Fruit fly (Drosophila melanogaster) whole organism, pupa: Measurements from ENCODE around the gene CG33791.

ENCODE experiments used
- CG10348 ChIP-seq: fragments of 200-800 bp; sonication (Bioruptor generic); IDR thresholded peaks from 2 replicates; pipeline ENCODE4 v1.3.6; 2022; ENCODE audit warnings: missing biosample characterization, missing genetic modification characterization
- CG12605 ChIP-seq: fragments of 200-800 bp; sonication (Bioruptor generic); IDR thresholded peaks from 2 replicates; pipeline ENCODE4 v1.3.6; 2022; ENCODE audit warnings: missing biosample characterization, missing genetic modification characterization
- CG13204 ChIP-seq: fragments of 200-800 bp; sonication (Bioruptor generic); optimal IDR thresholded peaks from 2 replicates; lab custom pipeline; 2018; ENCODE audit warnings: missing biosample characterization, mild to moderate bottlenecking, missing genetic modification characterization, moderate library complexity
- CG14655 ChIP-seq: fragments of 200-800 bp; sonication (Bioruptor generic); optimal IDR thresholded peaks from 3 replicates; lab custom pipeline; 2017; ENCODE audit warnings: mild to moderate bottlenecking, missing biosample characterization, missing genetic modification reagents, missing genetic modification characterization
- CG15710 ChIP-seq: fragments of 200-800 bp; sonication (Bioruptor generic); optimal IDR thresholded peaks from 2 replicates; lab custom pipeline; 2018; ENCODE audit warnings: missing biosample characterization, mild to moderate bottlenecking, missing genetic modification characterization, moderate library complexity
- CG17806 ChIP-seq: fragments of 200-800 bp; sonication (Bioruptor generic); optimal IDR thresholded peaks from 2 replicates; lab custom pipeline; 2018; ENCODE audit warnings: missing biosample characterization, mild to moderate bottlenecking, missing genetic modification characterization, moderate library complexity
- CG32121 ChIP-seq: fragments of 200-800 bp; sonication (Bioruptor generic); IDR thresholded peaks from 2 replicates; pipeline ENCODE4 v1.3.6; 2022; ENCODE audit warnings: missing biosample characterization, missing genetic modification characterization
- CG34367 ChIP-seq: fragments of 200-800 bp; sonication (Bioruptor generic); optimal IDR thresholded peaks from 2 replicates; lab custom pipeline; 2018; ENCODE audit warnings: missing biosample characterization, mild to moderate bottlenecking, missing genetic modification characterization
- CG4496 ChIP-seq: fragments of 200-800 bp; sonication (Bioruptor generic); IDR thresholded peaks from 3 replicates; pipeline ENCODE4 v1.3.6; 2022; ENCODE audit warnings: missing biosample characterization, missing genetic modification characterization
- CG8159 ChIP-seq: fragments of 200-800 bp; sonication (Bioruptor generic); optimal IDR thresholded peaks from 3 replicates; lab custom pipeline; 2018; ENCODE audit warnings: missing biosample characterization, mild to moderate bottlenecking, missing genetic modification characterization, moderate library complexity
- CG8301 ChIP-seq: fragments of 200-800 bp; sonication (Bioruptor generic); optimal IDR thresholded peaks from 2 replicates; lab custom pipeline; 2018; ENCODE audit warnings: missing biosample characterization, mild to moderate bottlenecking, missing genetic modification characterization
- CG9948 ChIP-seq: fragments of 200-800 bp; sonication (Bioruptor generic); optimal IDR thresholded peaks from 2 replicates; lab custom pipeline; 2018; ENCODE audit warnings: missing biosample characterization, mild to moderate bottlenecking, missing genetic modification characterization, moderate library complexity
- D1 ChIP-seq: fragments of 200-800 bp; sonication (Bioruptor generic); optimal IDR thresholded peaks from 2 replicates; lab custom pipeline; 2018; ENCODE audit warnings: missing biosample characterization, mild to moderate bottlenecking, missing genetic modification characterization, moderate library complexity
- EcR ChIP-seq: fragments of 200-800 bp; sonication (Bioruptor generic); optimal IDR thresholded peaks from 3 replicates; lab custom pipeline; 2019; ENCODE audit warnings: missing biosample characterization, missing genetic modification characterization, mild to moderate bottlenecking, moderate library complexity, missing genetic modification reagents
- Ets98B ChIP-seq: fragments of 200-800 bp; sonication (Bioruptor generic); IDR thresholded peaks from 2 replicates; pipeline ENCODE4 v1.3.6; 2022; ENCODE audit warnings: missing biosample characterization, missing genetic modification characterization
- Pif1A ChIP-seq: fragments of 200-800 bp; sonication (Bioruptor generic); optimal IDR thresholded peaks from 3 replicates; lab custom pipeline; 2016; ENCODE audit warnings: missing biosample characterization, missing genetic modification characterization
- Pif1B ChIP-seq: fragments of 200-800 bp; sonication (Bioruptor generic); optimal IDR thresholded peaks from 3 replicates; lab custom pipeline; 2016; ENCODE audit warnings: missing biosample characterization, missing genetic modification characterization
- fd96Ca ChIP-seq: fragments of 200-800 bp; sonication (Bioruptor generic); IDR thresholded peaks from 3 replicates; pipeline ENCODE4 v1.3.6; 2022; ENCODE audit warnings: missing biosample characterization, missing genetic modification characterization
- gl ChIP-seq: fragments of 200-800 bp; sonication (Bioruptor generic); optimal IDR thresholded peaks from 2 replicates; lab custom pipeline; 2018; ENCODE audit warnings: missing biosample characterization, mild to moderate bottlenecking, missing genetic modification characterization
- rn ChIP-seq: fragments of 200-800 bp; sonication (Bioruptor generic); IDR thresholded peaks from 2 replicates; pipeline ENCODE4 v1.3.6; 2022; ENCODE audit warnings: missing biosample characterization, missing genetic modification characterization

CG33791 gene

DNA sequence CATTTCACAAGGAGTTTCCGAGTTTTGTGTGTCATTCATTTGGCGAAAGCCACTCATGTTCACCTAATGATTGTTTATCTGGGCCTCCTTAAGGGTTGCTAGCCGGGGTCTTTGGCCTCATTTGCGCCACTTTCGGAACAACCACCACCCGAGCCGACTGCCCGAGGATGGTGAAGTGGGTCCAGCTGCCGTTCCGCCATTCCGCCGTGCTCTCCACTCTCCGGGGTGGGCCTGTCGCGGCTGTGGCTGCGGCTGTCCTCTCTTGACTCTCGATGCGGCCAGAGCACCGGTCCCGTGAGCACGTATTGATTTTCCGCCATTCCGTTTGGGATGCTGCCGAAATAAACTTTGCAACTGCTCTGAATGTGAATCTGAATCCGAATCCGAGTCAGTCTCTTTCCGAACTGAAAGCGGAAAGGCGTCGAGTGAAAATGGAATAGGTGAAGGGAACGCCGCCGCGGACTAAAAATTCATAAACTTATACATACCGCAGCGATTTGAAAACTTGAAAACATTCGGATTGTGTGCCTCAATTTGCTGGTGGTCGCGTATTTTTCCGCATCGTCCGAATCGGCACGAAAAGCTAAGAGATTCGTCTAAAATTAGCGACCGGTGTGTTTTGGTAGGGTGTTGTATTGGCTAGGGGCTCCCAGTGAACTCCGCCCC lies 46.1 kb downstream of the CG33791 start, which contains the start of gene CG13920:
Gene CG13920 (plus strand): TSS at position 255 of the 666 bp plus-strand sequence.
- TF ChIP-seq CG4496 (GFP tag; lab: Robert Waterston, UW) (no peak), CG15710 (tag; lab: Kevin White, UChicago) (no peak), EcR (GFP tag; lab: Kevin White, UChicago) (peak; percentile 86), CG34367 (no peak), gl (no peak), rn (GFP tag; lab: Robert Waterston, UW) (no peak)
- TF ChIP-seq, all 21 proteins: peak for 1

dm6 chr3L:1649363-1649762 lies 46.6 kb downstream of the CG33791 start:
- no peak for TF ChIP-seq Pif1B (GFP tag; lab: Kevin White, UChicago)
- TF ChIP-seq Ets98B (GFP tag; lab: Robert Waterston, UW), result no peak
- TF ChIP-seq CG32121 (GFP tag; lab: Robert Waterston, UW), result 0 out of 2 replicates have a peak, but pooled peaks have one; percentile 14
- no peak for TF ChIP-seq gl
- TF ChIP-seq CG10348 (GFP tag; lab: Robert Waterston, UW), result no peak
- no peak for TF ChIP-seq CG8159 (tag; lab: Kevin White, UChicago)
- no peak for TF ChIP-seq CG15710 (tag; lab: Kevin White, UChicago)

DNA sequence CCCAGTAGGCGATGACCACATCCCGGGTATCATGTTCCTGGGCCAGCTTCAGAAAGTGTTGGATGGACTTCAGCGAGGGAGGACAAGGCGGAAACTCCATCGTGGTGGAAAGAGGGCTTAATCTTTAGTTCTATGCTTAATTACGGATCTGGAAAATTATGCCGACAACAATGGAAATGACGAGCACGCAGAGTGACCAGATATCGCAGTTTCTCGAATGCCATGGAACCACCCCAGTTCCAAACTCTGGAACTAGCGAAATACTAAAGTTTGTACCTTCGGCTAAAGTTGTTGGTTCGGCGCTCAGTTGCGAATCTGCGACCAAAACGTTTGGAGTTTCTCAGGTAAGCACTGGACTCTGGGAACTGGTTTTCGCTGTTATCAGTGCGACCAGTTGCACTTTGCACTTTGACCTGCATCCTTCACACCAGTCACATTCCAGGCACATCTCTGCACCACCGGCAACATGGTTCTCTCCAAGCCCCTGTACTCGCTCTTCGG lies 50.0 kb downstream of the CG33791 start, which contains the start of the genes CG7970 and Vta1:
Gene CG7970 (plus strand): TSS at position 51 of the 501 bp plus-strand sequence.
Gene Vta1 (minus strand): TSS at position 201 of the 501 bp plus-strand sequence.
- TF ChIP-seq CG34367 (peak; percentile 36), Ets98B (GFP tag; lab: Robert Waterston, UW) (peak; percentile 77), CG9948 (no peak), gl (peak; percentile 88), CG14655 (GFP tag; lab: Kevin White, UChicago) (no peak), CG12605 (GFP tag; lab: Robert Waterston, UW) (peak; percentile 88), CG15710 (tag; lab: Kevin White, UChicago) (peak; percentile 45), CG4496 (GFP tag; lab: Robert Waterston, UW) (peak; percentile 78), CG32121 (GFP tag; lab: Robert Waterston, UW) (peak; percentile 63; the same call in 1 of the 2 replicates)

DNA sequence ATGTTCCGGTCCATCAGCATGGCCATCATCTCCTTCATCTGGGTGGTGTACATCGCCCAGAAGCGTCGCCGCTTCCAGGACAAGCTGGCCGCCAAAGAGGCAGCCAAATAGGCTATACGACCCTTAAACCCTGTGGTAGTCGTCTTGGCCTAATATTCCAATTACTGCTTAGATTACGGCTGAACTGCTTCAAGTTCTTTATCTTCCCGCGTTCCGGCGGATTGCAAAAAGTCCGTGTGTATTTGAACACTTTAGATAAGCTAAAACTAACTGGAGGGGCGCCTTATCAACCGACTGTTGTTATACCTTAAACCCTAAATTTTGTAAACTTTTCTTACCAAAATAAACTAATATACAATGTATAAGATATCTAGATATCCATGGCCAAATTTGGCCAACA lies 51.0 kb downstream of the CG33791 start:
- TF ChIP-seq rn (GFP tag; lab: Robert Waterston, UW) (no peak), fd96Ca (GFP tag; lab: Robert Waterston, UW) (no peak), CG10348 (GFP tag; lab: Robert Waterston, UW) (no peak), Ets98B (GFP tag; lab: Robert Waterston, UW) (no peak)

DNA sequence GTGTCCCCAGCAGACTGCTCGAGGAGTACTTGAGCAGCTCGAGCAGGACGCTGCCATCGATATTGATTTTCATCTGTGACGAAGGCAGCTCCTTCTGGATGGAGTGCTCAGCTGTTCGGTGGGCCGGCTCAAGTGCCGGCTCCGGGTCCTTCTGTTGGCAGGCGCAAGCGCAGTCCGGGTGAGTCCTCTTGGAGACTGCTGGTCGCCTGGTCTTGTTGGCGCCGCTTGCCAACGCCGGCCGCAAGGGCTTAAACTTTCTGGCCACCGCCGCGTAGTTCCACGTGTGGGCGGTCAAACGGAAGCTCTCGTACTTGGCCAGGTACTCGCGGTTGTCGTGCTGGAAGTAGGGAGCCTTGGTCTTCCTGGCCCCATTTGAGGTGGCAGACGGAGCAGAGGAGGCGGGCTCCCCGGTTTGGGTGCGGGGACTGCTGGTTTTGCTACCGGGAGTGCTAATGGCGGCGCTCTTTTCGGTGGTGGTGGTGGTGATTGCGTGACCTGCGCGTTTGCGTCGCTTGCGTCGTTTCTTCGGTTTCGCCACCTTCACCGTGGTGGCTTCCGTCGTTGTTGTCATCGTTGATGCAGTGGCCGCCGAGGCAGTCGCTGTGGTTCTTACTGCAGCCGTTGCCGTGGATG lies 59.1 kb downstream of the CG33791 start:
- TF ChIP-seq EcR (GFP tag; lab: Kevin White, UChicago), result no peak
- no peak for TF ChIP-seq CG8159 (tag; lab: Kevin White, UChicago)
- peak; percentile 28 for TF ChIP-seq CG13204

- TF ChIP-seq gl (no peak), CG32121 (GFP tag; lab: Robert Waterston, UW) (no peak), CG13204 (no peak), CG14655 (GFP tag; lab: Kevin White, UChicago) (no peak), Ets98B (GFP tag; lab: Robert Waterston, UW) (no peak), Pif1B (GFP tag; lab: Kevin White, UChicago) (no peak), rn (GFP tag; lab: Robert Waterston, UW) (no peak), CG34367 (no peak), D1 (tag; lab: Kevin White, UChicago) (no peak), fd96Ca (GFP tag; lab: Robert Waterston, UW) (no peak), CG8301 (tag; lab: Kevin White, UChicago) (no peak), CG4496 (GFP tag; lab: Robert Waterston, UW) (no peak), CG15710 (tag; lab: Kevin White, UChicago) (no peak), CG9948 (no peak)
- TF ChIP-seq, all 21 proteins: peak for 0
Measured at dm6 chr3L:1663531-1663930, 60.8 kb downstream of the CG33791 start.

dm6 chr3L:1664205-1664604 lies 61.5 kb downstream of the CG33791 start:
- TF ChIP-seq fd96Ca (GFP tag; lab: Robert Waterston, UW) (0 out of 3 replicates have a peak, but pooled peaks have one; percentile 17), gl (no peak), CG13204 (no peak)

dm6 chr3L:1664876-1665275 lies 62.1 kb downstream of the CG33791 start, which contains the start of the genes Srrm234 and CG7974:
Gene Srrm234 (minus strand): TSS chr3L:1665064.
Gene CG7974 (plus strand): TSS chr3L:1665138.
- no peak for TF ChIP-seq D1 (tag; lab: Kevin White, UChicago)
- no peak for TF ChIP-seq CG8159 (tag; lab: Kevin White, UChicago)
- no peak for TF ChIP-seq CG34367
- TF ChIP-seq gl, result no peak
- no peak for TF ChIP-seq Pif1A (GFP tag; lab: Kevin White, UChicago)
- no peak for TF ChIP-seq CG17806 (tag; lab: Kevin White, UChicago)
- TF ChIP-seq Pif1B (GFP tag; lab: Kevin White, UChicago), result no peak
- TF ChIP-seq CG4496 (GFP tag; lab: Robert Waterston, UW), result no peak
- no peak for TF ChIP-seq EcR (GFP tag; lab: Kevin White, UChicago)
- no peak for TF ChIP-seq CG10348 (GFP tag; lab: Robert Waterston, UW)
